Worm (Caenorhabditis elegans) whole organism, L4/young adult: ENCODE results near the gene sur-5.

Source experiments
- W03F9.2 ChIP-seq: fragments of 150-350 bp; optimal IDR thresholded peaks from 2 replicates; lab custom pipeline; 2014; ENCODE audit warnings: missing biosample characterization, missing genetic modification characterization
- dao-5 ChIP-seq: sonication (generic microtip); optimal IDR thresholded peaks from 2 replicates; lab custom pipeline; 2016; ENCODE audit warnings: missing genotype, missing genetic modification characterization, moderate library complexity, missing compliant biosample characterization
- him-1 ChIP-seq: sonication (generic microtip); optimal IDR thresholded peaks from 2 replicates; lab custom pipeline; 2016; ENCODE audit warnings: missing genotype, missing genetic modification reagents, missing genetic modification characterization, missing compliant biosample characterization

- TF ChIP-seq him-1 (tag; lab: Kevin White, UChicago) (no peak), W03F9.2 (peak; percentile 66), dao-5 (tag; lab: Kevin White, UChicago) (no peak)
These were observed 35.7 kb upstream of the sur-5 start, which contains the start of gene C07D8.6 for ce11 chrX:7340915-7341559.
